Worm (Caenorhabditis elegans) whole organism, early embryonic: ENCODE results near the gene srt-31.

ENCODE experiments used
- ama-1 ChIP-seq: fragments of 150-350 bp; optimal IDR thresholded peaks from 2 replicates; lab custom pipeline; 2014
- ceh-36 ChIP-seq: sonication (generic microtip); optimal IDR thresholded peaks from 2 replicates; lab custom pipeline; 2016; ENCODE audit warnings: missing genetic modification characterization, inconsistent platforms, missing compliant biosample characterization

- TF ChIP-seq ceh-36 (tag; lab: Kevin White, UChicago) (no peak), ama-1 (lab: Kevin White, UChicago) (no peak)
Observed at ce11 chrV:494284-494683, 21.6 kb downstream of the srt-31 start, which contains the start of gene nhr-131.
